Fruit fly (Drosophila melanogaster) whole organism, embryonic: ENCODE measurements around the gene Uba4.

ENCODE experiments used
- B-H1 ChIP-seq: fragments of 200-800 bp; sonication (Bioruptor generic); IDR thresholded peaks from 3 replicates; pipeline ENCODE4 v1.3.6; 2022; ENCODE audit warnings: missing biosample characterization, missing genetic modification characterization
- Bdp1 ChIP-seq: fragments of 200-800 bp; sonication (Bioruptor generic); optimal IDR thresholded peaks from 3 replicates; lab custom pipeline; 2016; ENCODE audit warnings: missing biosample characterization, missing genetic modification characterization
- CG10267 ChIP-seq: fragments of 200-800 bp; sonication (Bioruptor generic); optimal IDR thresholded peaks from 2 replicates; lab custom pipeline; 2018; ENCODE audit warnings: missing biosample characterization, mild to moderate bottlenecking, missing genetic modification characterization, moderate library complexity
- CG10654 ChIP-seq: fragments of 200-800 bp; sonication (Bioruptor generic); optimal IDR thresholded peaks from 2 replicates; lab custom pipeline; 2016; ENCODE audit warnings: missing biosample characterization, missing genetic modification characterization
- CG11398 ChIP-seq: fragments of 200-800 bp; sonication (Bioruptor generic); optimal IDR thresholded peaks from 2 replicates; lab custom pipeline; 2016; ENCODE audit warnings: missing biosample characterization, missing genetic modification characterization
- CG11723 ChIP-seq: fragments of 200-800 bp; sonication (Bioruptor generic); optimal IDR thresholded peaks from 2 replicates; lab custom pipeline; 2017; ENCODE audit warnings: missing biosample characterization, mild to moderate bottlenecking, missing genetic modification characterization
- CG12769 ChIP-seq: fragments of 200-800 bp; sonication (Bioruptor generic); optimal IDR thresholded peaks from 2 replicates; lab custom pipeline; 2019; ENCODE audit warnings: missing biosample characterization, mild to moderate bottlenecking, missing genetic modification characterization, moderate library complexity
- CG13624 ChIP-seq: fragments of 200-800 bp; sonication (Bioruptor generic); optimal IDR thresholded peaks from 2 replicates; lab custom pipeline; 2016; ENCODE audit warnings: missing biosample characterization, missing genetic modification characterization
- CG16813 ChIP-seq: fragments of 200-800 bp; sonication (Bioruptor generic); IDR thresholded peaks from 3 replicates; pipeline ENCODE4 v1.3.6; 2022; ENCODE audit warnings: missing biosample characterization, missing genetic modification characterization; ENCODE audit not compliant: partially characterized antibody
- CG32532 ChIP-seq: fragments of 200-800 bp; sonication (Bioruptor generic); IDR thresholded peaks from 2 replicates; pipeline ENCODE4 v1.3.6; 2022; ENCODE audit warnings: missing biosample characterization, missing genetic modification characterization
- CG33557 ChIP-seq: fragments of 200-800 bp; sonication (Bioruptor generic); optimal IDR thresholded peaks from 2 replicates; lab custom pipeline; 2019; ENCODE audit warnings: missing biosample characterization, mild to moderate bottlenecking, missing genetic modification characterization, moderate library complexity
- CG6765 ChIP-seq: fragments of 200-800 bp; sonication (Bioruptor generic); optimal IDR thresholded peaks from 3 replicates; lab custom pipeline; 2017; ENCODE audit warnings: missing biosample characterization, mild to moderate bottlenecking, missing genetic modification characterization
- CG6791 ChIP-seq: fragments of 200-800 bp; sonication (Bioruptor generic); IDR thresholded peaks from 3 replicates; pipeline ENCODE4 v1.3.6; 2022; ENCODE audit warnings: missing biosample characterization, missing genetic modification characterization; ENCODE audit not compliant: partially characterized antibody
- CG6813 ChIP-seq: fragments of 200-800 bp; sonication (Bioruptor generic); optimal IDR thresholded peaks from 2 replicates; lab custom pipeline; 2017; ENCODE audit warnings: missing biosample characterization, missing genetic modification characterization, mild to moderate bottlenecking, moderate library complexity, missing genetic modification reagents
- CG7372 ChIP-seq: fragments of 200-800 bp; sonication (Bioruptor generic); IDR thresholded peaks from 2 replicates; pipeline ENCODE4 v1.3.6; 2022; ENCODE audit warnings: missing biosample characterization, missing genetic modification characterization
- CG7839 ChIP-seq: fragments of 200-800 bp; sonication (Bioruptor generic); optimal IDR thresholded peaks from 3 replicates; lab custom pipeline; 2018; ENCODE audit warnings: missing biosample characterization, mild to moderate bottlenecking, missing genetic modification characterization, moderate library complexity
- CG8290 ChIP-seq, 3 experiments: fragments of 200-800 bp; sonication (Bioruptor generic); optimal IDR thresholded peaks; 2 replicates each; lab custom pipeline; 2016 to 2019; ENCODE audit warnings: missing biosample characterization in 3 of 3, missing genetic modification characterization in 3 of 3, mild to moderate bottlenecking in 2 of 3, moderate library complexity in 1 of 3
- CG9727 ChIP-seq: fragments of 200-800 bp; sonication (Bioruptor generic); optimal IDR thresholded peaks from 3 replicates; lab custom pipeline; 2017; ENCODE audit warnings: missing biosample characterization, mild to moderate bottlenecking, missing genetic modification characterization
- Dek ChIP-seq: fragments of 200-800 bp; sonication (Bioruptor generic); optimal IDR thresholded peaks from 3 replicates; lab custom pipeline; 2019; ENCODE audit warnings: missing biosample characterization, mild to moderate bottlenecking, missing genetic modification characterization, moderate library complexity
- ERR ChIP-seq: fragments of 200-800 bp; sonication (Bioruptor generic); optimal IDR thresholded peaks from 2 replicates; lab custom pipeline; 2016; ENCODE audit warnings: missing biosample characterization, missing genetic modification characterization
- HmgZ ChIP-seq: fragments of 200-800 bp; sonication (Bioruptor generic); optimal IDR thresholded peaks from 2 replicates; lab custom pipeline; 2018; ENCODE audit warnings: missing biosample characterization, mild to moderate bottlenecking, missing genetic modification characterization
- Hmx ChIP-seq: fragments of 200-800 bp; sonication (Bioruptor generic); optimal IDR thresholded peaks from 2 replicates; lab custom pipeline; 2016; ENCODE audit warnings: missing biosample characterization, missing genetic modification characterization
- Lpt ChIP-seq: fragments of >200 bp; optimal IDR thresholded peaks from 2 replicates; lab custom pipeline; 2018; ENCODE audit warnings: missing biosample characterization, missing genetic modification characterization
- Max ChIP-seq: fragments of 200-800 bp; sonication (Bioruptor generic); optimal IDR thresholded peaks from 2 replicates; lab custom pipeline; 2016; ENCODE audit warnings: missing biosample characterization, mild to moderate bottlenecking, missing genetic modification characterization
- NC2α ChIP-seq: fragments of 200-800 bp; sonication (Bioruptor generic); optimal IDR thresholded peaks from 2 replicates; lab custom pipeline; 2016; ENCODE audit warnings: missing biosample characterization, missing genetic modification characterization
- Ravus ChIP-seq: fragments of 200-800 bp; sonication (Bioruptor generic); IDR thresholded peaks from 2 replicates; pipeline ENCODE4 v1.3.6; 2022; ENCODE audit warnings: missing biosample characterization, missing genetic modification characterization
- Side ChIP-seq: fragments of 200-800 bp; sonication (Bioruptor generic); optimal IDR thresholded peaks from 2 replicates; lab custom pipeline; 2016; ENCODE audit warnings: missing biosample characterization, missing genetic modification characterization
- Spps ChIP-seq: fragments of 200-800 bp; sonication (Bioruptor generic); optimal IDR thresholded peaks from 2 replicates; lab custom pipeline; 2018; ENCODE audit warnings: missing biosample characterization, mild to moderate bottlenecking, missing genetic modification characterization
- Stat92E ChIP-seq, 3 experiments: fragments of >200 bp in 2 of 3; fragments of 200-800 bp in 1 of 3; sonication (Bioruptor generic) in 1 of 3; optimal IDR thresholded peaks; 2 replicates each; lab custom pipeline; 2017 to 2019; ENCODE audit warnings: missing biosample characterization in 3 of 3, missing genetic modification characterization in 3 of 3, mild to moderate bottlenecking in 1 of 3, moderate library complexity in 1 of 3
- Tbp ChIP-seq: fragments of >200 bp; optimal IDR thresholded peaks from 2 replicates; lab custom pipeline; 2018; ENCODE audit warnings: missing biosample characterization, missing genetic modification characterization
- Trl ChIP-seq, 3 experiments: fragments of >200 bp in 2 of 3; fragments of 200-800 bp in 1 of 3; sonication (Bioruptor generic) in 1 of 3; optimal IDR thresholded peaks; 2 replicates in 1 of 3; 3 replicates in 2 of 3; lab custom pipeline; 2016 to 2017; ENCODE audit warnings: missing biosample characterization in 1 of 3, missing genetic modification characterization in 1 of 3
- abd-A ChIP-seq: fragments of 200-800 bp; sonication (Bioruptor generic); optimal IDR thresholded peaks from 3 replicates; lab custom pipeline; 2019; ENCODE audit warnings: missing biosample characterization, mild to moderate bottlenecking, missing genetic modification characterization, moderate library complexity
- btn ChIP-seq: fragments of 200-800 bp; sonication (Bioruptor generic); optimal IDR thresholded peaks from 2 replicates; lab custom pipeline; 2016; ENCODE audit warnings: missing biosample characterization, missing genetic modification characterization
- cad ChIP-seq: fragments of >200 bp; optimal IDR thresholded peaks from 2 replicates; lab custom pipeline; 2017; ENCODE audit warnings: missing biosample characterization, missing genetic modification characterization
- crp ChIP-seq, 2 experiments: fragments of 200-800 bp; sonication (Bioruptor generic); optimal IDR thresholded peaks; 2 replicates in 1 of 2; 3 replicates in 1 of 2; lab custom pipeline; 2017; ENCODE audit warnings: missing biosample characterization in 2 of 2, missing genetic modification characterization in 2 of 2, mild to moderate bottlenecking in 1 of 2, moderate library complexity in 1 of 2
- dm ChIP-seq: fragments of 200-800 bp; sonication (Bioruptor generic); optimal IDR thresholded peaks from 3 replicates; lab custom pipeline; 2016; ENCODE audit warnings: missing biosample characterization, missing genetic modification characterization
- en ChIP-seq: fragments of 200-800 bp; sonication (Bioruptor generic); optimal IDR thresholded peaks from 2 replicates; lab custom pipeline; 2016; ENCODE audit warnings: missing biosample characterization, missing genetic modification characterization
- exex ChIP-seq: fragments of 200-800 bp; sonication (Bioruptor generic); optimal IDR thresholded peaks from 4 replicates; lab custom pipeline; 2018; ENCODE audit warnings: missing biosample characterization, mild to moderate bottlenecking, missing genetic modification characterization, moderate library complexity
- gcm2 ChIP-seq: fragments of 200-800 bp; sonication (Bioruptor generic); optimal IDR thresholded peaks from 2 replicates; lab custom pipeline; 2016; ENCODE audit warnings: missing biosample characterization, missing genetic modification characterization
- gem ChIP-seq: fragments of 200-800 bp; sonication (Bioruptor generic); optimal IDR thresholded peaks from 2 replicates; lab custom pipeline; 2019; ENCODE audit warnings: missing biosample characterization, mild to moderate bottlenecking, missing genetic modification characterization, moderate library complexity
- grn ChIP-seq: fragments of 200-800 bp; sonication (Bioruptor generic); optimal IDR thresholded peaks from 3 replicates; lab custom pipeline; 2017; ENCODE audit warnings: missing biosample characterization, missing genetic modification characterization
- ham ChIP-seq: fragments of 200-800 bp; sonication (Bioruptor generic); IDR thresholded peaks from 2 replicates; pipeline ENCODE4 v1.3.6; 2022; ENCODE audit warnings: missing biosample characterization, missing genetic modification characterization
- hb ChIP-seq: fragments of 200-800 bp; sonication (Bioruptor generic); IDR thresholded peaks from 3 replicates; pipeline ENCODE4 v1.3.6; 2022; ENCODE audit warnings: missing biosample characterization, missing genetic modification characterization; ENCODE audit not compliant: partially characterized antibody
- jumu ChIP-seq: fragments of 200-800 bp; sonication (Bioruptor generic); optimal IDR thresholded peaks from 3 replicates; lab custom pipeline; 2016; ENCODE audit warnings: missing biosample characterization, missing genetic modification characterization
- lab ChIP-seq: fragments of 200-800 bp; sonication (Bioruptor generic); optimal IDR thresholded peaks from 3 replicates; lab custom pipeline; 2017; ENCODE audit warnings: missing biosample characterization, missing genetic modification characterization, mild to moderate bottlenecking, moderate library complexity, missing genetic modification reagents
- mirr ChIP-seq: fragments of 200-800 bp; sonication (Bioruptor generic); optimal IDR thresholded peaks from 3 replicates; lab custom pipeline; 2018; ENCODE audit warnings: missing biosample characterization, mild to moderate bottlenecking, missing genetic modification characterization
- nom ChIP-seq: fragments of 200-800 bp; sonication (Bioruptor generic); optimal IDR thresholded peaks from 2 replicates; lab custom pipeline; 2017; ENCODE audit warnings: missing biosample characterization, missing genetic modification characterization, mild to moderate bottlenecking, moderate library complexity, missing genetic modification reagents
- trem ChIP-seq: fragments of 200-800 bp; optimal IDR thresholded peaks from 3 replicates; lab custom pipeline; 2019; ENCODE audit warnings: missing biosample characterization, mild to moderate bottlenecking, missing genetic modification characterization, moderate library complexity
- usp ChIP-seq: fragments of >200 bp; optimal IDR thresholded peaks from 2 replicates; lab custom pipeline; 2017; ENCODE audit warnings: missing biosample characterization, missing genetic modification characterization
- zen ChIP-seq: fragments of 200-800 bp; sonication (Bioruptor generic); optimal IDR thresholded peaks from 3 replicates; lab custom pipeline; 2018; ENCODE audit warnings: missing biosample characterization, mild to moderate bottlenecking, missing genetic modification characterization, moderate library complexity

The Uba4 gene

dm6 chr2L:8477971-8478370 lies 39.2 kb upstream of the Uba4 start (continued):
- no peak for TF ChIP-seq en
- TF ChIP-seq ERR (GFP tag; lab: Kevin White, UChicago), result no peak
- TF ChIP-seq Lpt (GFP tag; lab: Kevin White, UChicago), result no peak
- no peak for TF ChIP-seq CG12769
- TF ChIP-seq gcm2, result no peak
- 0 out of 3 replicates have a peak, but pooled peaks have one; percentile 40 for TF ChIP-seq hb (GFP tag; lab: Robert Waterston, UW)
- TF ChIP-seq Dek (tag; lab: Kevin White, UChicago), result peak; percentile 46
- peak; percentile 12 for TF ChIP-seq trem (tag; lab: Kevin White, UChicago)
- no peak for TF ChIP-seq Tbp
- TF ChIP-seq nom, result no peak
- TF ChIP-seq gem (tag; lab: Kevin White, UChicago), result no peak
- TF ChIP-seq lab (GFP tag; lab: Kevin White, UChicago), result no peak
- no peak for TF ChIP-seq exex
- TF ChIP-seq zen (tag; lab: Kevin White, UChicago), result peak; percentile 67
- no peak for TF ChIP-seq CG32532 (GFP tag; lab: Robert Waterston, UW)
- TF ChIP-seq abd-A, result no peak
- TF ChIP-seq Ravus, result no peak
- no peak for TF ChIP-seq CG6765 (GFP tag; lab: Kevin White, UChicago)
- TF ChIP-seq Max, result peak; percentile 1
- no peak for TF ChIP-seq CG16813
- peak; percentile 58 for TF ChIP-seq CG6791 (GFP tag; lab: Robert Waterston, UW)
- peak in 1 of 2 experiments; percentile 69 for TF ChIP-seq crp (GFP tag; optimal IDR thresholded peaks at IDR 0.05; lab: Kevin White, UChicago)
- TF ChIP-seq CG13624 (GFP tag; lab: Kevin White, UChicago), result peak; percentile 5
- no peak for TF ChIP-seq Hmx
- TF ChIP-seq CG11723 (GFP tag; lab: Kevin White, UChicago), result no peak
- no peak for TF ChIP-seq CG33557
- TF ChIP-seq CG10654 (GFP tag; lab: Kevin White, UChicago), result no peak
- peak; percentile 82 for TF ChIP-seq CG8290 (GFP tag; optimal IDR thresholded peaks at IDR 0.05; lab: Kevin White, UChicago)
- peak in 1 of 2 experiments; percentile 10 for TF ChIP-seq CG8290 (tag; optimal IDR thresholded peaks at IDR 0.05; lab: Kevin White, UChicago)
- TF ChIP-seq CG7372 (GFP tag; lab: Robert Waterston, UW), result no peak
- TF ChIP-seq CG11398 (GFP tag; lab: Kevin White, UChicago), result no peak
- no peak for TF ChIP-seq dm (GFP tag; lab: Kevin White, UChicago)
- peak; percentile 51 for TF ChIP-seq HmgZ (tag; lab: Kevin White, UChicago)
- no peak for TF ChIP-seq Stat92E (GFP tag; optimal IDR thresholded peaks at IDR 0.05; lab: Kevin White, UChicago)
- no peak for TF ChIP-seq mirr (GFP tag; lab: Kevin White, UChicago)
- no peak for TF ChIP-seq ham (GFP tag; lab: Robert Waterston, UW)
- TF ChIP-seq Side, result no peak
- TF ChIP-seq CG9727 (GFP tag; lab: Kevin White, UChicago), result no peak
- TF ChIP-seq Trl (optimal IDR thresholded peaks at IDR 0.05; lab: Kevin White, UChicago), result no peak
- TF ChIP-seq Trl (GFP tag; optimal IDR thresholded peaks at IDR 0.05; lab: Kevin White, UChicago), result no peak
- TF ChIP-seq cad (GFP tag; lab: Kevin White, UChicago), result no peak
- TF ChIP-seq btn (GFP tag; lab: Kevin White, UChicago), result no peak
- TF ChIP-seq Bdp1 (GFP tag; lab: Kevin White, UChicago), result peak; percentile 91
- TF ChIP-seq jumu (GFP tag; lab: Kevin White, UChicago), result no peak
- no peak for TF ChIP-seq Spps (tag; lab: Kevin White, UChicago)
- no peak for TF ChIP-seq usp (GFP tag; lab: Kevin White, UChicago)
- TF ChIP-seq CG6813 (GFP tag; lab: Kevin White, UChicago), result no peak
- TF ChIP-seq grn (GFP tag; lab: Kevin White, UChicago), result no peak
- TF ChIP-seq CG10267 (tag; lab: Kevin White, UChicago), result peak; percentile 78
- no peak for TF ChIP-seq B-H1 (GFP tag; lab: Robert Waterston, UW)
- TF ChIP-seq NC2α, result no peak
- peak; percentile 5 for TF ChIP-seq CG7839
